Fruit fly (Drosophila melanogaster): ENCODE data around the gene CG34305.

dm6 chr3R:4281119-4281861 lies 38.3 kb upstream of the CG34305 start:
- TF ChIP-seq bab1 (GFP tag; optimal IDR thresholded peaks at IDR 0.05): no peak
- TF ChIP-seq Clk (GFP tag; optimal IDR thresholded peaks at IDR 0.05): no peak
- TF ChIP-seq CG14711 (tag; optimal IDR thresholded peaks at IDR 0.05): no peak
- no peak for TF ChIP-seq pad (GFP tag; optimal IDR thresholded peaks at IDR 0.05)
- no peak for TF ChIP-seq tj (GFP tag; optimal IDR thresholded peaks at IDR 0.05)
- no peak for TF ChIP-seq kay (GFP tag; ENCODE audit: borderline replicate concordance)
- no peak for TF ChIP-seq toe (GFP tag; optimal IDR thresholded peaks at IDR 0.05)
- TF ChIP-seq cnc (optimal IDR thresholded peaks at IDR 0.05): no peak
- TF ChIP-seq CG7045 (GFP tag; optimal IDR thresholded peaks at IDR 0.05): no peak
- no peak for TF ChIP-seq CG11617 (GFP tag; optimal IDR thresholded peaks at IDR 0.05)
- no peak for TF ChIP-seq CG1620 (GFP tag; optimal IDR thresholded peaks at IDR 0.05)
- no peak for TF ChIP-seq ovo (GFP tag; optimal IDR thresholded peaks at IDR 0.05)

Measured in whole organism, adult.